Fruit fly (Drosophila melanogaster): ENCODE data around the gene Glyat.
A peak's percentile ranks its signal among the peaks of the same experiment; 100 is the strongest.

Glyat gene

DNA sequence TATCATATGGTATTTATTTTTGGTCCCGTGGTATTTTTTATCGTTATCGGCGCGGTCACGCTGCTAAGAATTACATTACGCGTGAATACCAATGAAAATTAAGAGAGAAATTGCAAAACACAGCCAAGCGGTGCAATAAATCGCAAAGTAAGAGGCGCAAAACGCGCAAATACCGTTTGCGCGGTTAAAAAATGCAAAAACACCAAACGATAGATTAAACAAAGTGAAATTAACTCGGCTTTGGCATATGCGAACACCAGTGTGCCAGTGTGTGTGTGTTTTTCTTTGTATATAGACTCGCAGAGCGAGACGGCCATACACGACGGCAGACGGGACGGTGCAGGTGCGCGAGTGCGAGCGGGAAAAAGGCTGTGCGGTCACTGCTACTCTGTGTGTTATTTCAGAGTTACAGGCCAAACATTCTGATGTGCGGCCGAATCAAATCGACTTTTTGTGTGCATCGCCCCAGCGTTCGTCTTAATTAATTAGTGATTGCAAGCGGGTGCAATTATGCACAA, 20.3 kb upstream of the Glyat start, which contains the start of gene Cka (continued):
- TF ChIP-seq spab (GFP tag; optimal IDR thresholded peaks at IDR 0.05), result no peak
- no peak for TF ChIP-seq Ets96B (tag; optimal IDR thresholded peaks at IDR 0.05)
- no peak for TF ChIP-seq pdm3 (GFP tag; optimal IDR thresholded peaks at IDR 0.05)
- TF ChIP-seq CG15336 (GFP tag; IDR thresholded peaks at IDR 0.05), result peak; percentile 29; the same call in 1 of the 2 replicates
- peak; percentile 14 for TF ChIP-seq CG6808 (GFP tag; optimal IDR thresholded peaks at IDR 0.05)
- no peak for TF ChIP-seq Gug (GFP tag; IDR thresholded peaks at IDR 0.05)
- TF ChIP-seq eg (GFP tag; IDR thresholded peaks at IDR 0.05), result peak; percentile 63
- TF ChIP-seq Eip78C (GFP tag), result peak; percentile 73

DNA sequence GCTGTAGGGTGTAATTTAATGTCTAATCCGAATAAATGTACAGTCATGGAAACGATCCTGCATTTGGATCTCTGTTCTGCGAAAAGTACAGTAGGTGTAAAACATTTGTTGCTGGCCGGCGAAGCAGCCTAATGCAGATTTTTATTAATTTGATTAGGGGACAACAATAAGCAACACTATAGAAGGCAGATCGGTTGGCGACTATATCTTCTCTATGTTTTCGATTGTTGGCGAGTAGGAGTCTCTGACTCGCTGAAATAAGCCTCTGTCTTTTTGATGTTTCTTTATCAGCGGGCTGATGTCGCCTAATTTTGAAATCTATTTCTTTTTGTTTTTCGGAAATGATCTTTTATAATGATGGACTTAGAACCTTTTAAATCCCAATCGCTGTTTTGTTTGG, 19.6 kb upstream of the Glyat start:
- TF ChIP-seq CG3032 (tag; optimal IDR thresholded peaks at IDR 0.05) (no peak), Gug (GFP tag; IDR thresholded peaks at IDR 0.05) (no peak), Hr4 (GFP tag; optimal IDR thresholded peaks at IDR 0.05) (peak; percentile 25), Lpt (GFP tag; optimal IDR thresholded peaks at IDR 0.05) (no peak)

DNA sequence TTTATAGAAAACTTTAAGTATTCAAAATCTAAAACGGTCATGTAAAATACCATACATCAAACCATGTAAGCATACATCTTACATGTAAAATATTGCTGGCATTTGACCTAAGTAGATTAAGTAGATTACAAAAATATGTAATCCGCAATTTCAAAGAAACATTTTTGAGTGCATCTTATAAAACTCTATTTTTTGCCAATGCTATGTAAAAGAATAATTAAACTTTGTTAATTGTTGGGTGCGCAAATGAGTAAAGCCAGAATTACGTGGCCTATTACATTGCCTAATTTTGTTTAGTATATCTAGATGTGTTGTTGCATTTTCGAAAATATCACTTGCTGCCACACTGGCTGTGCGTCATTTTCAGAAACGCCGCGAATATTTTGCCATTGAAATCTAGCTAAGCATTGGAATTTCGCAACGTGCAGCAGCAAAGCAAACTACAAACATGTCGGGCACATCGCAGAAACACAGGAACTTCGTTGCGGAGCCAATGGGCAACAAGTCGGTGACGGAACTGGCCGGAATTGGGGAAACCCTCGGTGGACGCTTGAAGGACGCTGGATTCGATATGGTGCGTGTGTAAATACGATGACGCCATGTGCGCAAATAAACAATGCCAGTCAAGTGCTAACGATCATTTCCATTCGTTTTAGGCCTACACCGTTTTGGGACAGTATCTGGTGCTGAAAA, 18.9 kb upstream of the Glyat start, which contains the start of gene baf:
baf (plus strand) TSS at position 303 of the 693 bp plus-strand sequence.
- no peak for TF ChIP-seq CG34406 (GFP tag; optimal IDR thresholded peaks at IDR 0.05)
- TF ChIP-seq CG3032 (tag; optimal IDR thresholded peaks at IDR 0.05), result peak; percentile 7
- no peak for TF ChIP-seq CG8319 (GFP tag; optimal IDR thresholded peaks at IDR 0.05)
- peak; percentile 45 for TF ChIP-seq CG6854 (GFP tag; optimal IDR thresholded peaks at IDR 0.05)
- no peak for TF ChIP-seq CG9139 (GFP tag; optimal IDR thresholded peaks at IDR 0.05)
- TF ChIP-seq CG6792 (GFP tag; optimal IDR thresholded peaks at IDR 0.05), result no peak
- TF ChIP-seq Eip78C (GFP tag), result peak; percentile 71
- no peak for TF ChIP-seq CG7368 (GFP tag; optimal IDR thresholded peaks at IDR 0.05)
- peak; percentile 58 for TF ChIP-seq achi (GFP tag; optimal IDR thresholded peaks at IDR 0.05)
- TF ChIP-seq ss (GFP tag; optimal IDR thresholded peaks at IDR 0.05), result peak; percentile 36 to 38
- peak; percentile 89 for TF ChIP-seq fkh (GFP tag; optimal IDR thresholded peaks at IDR 0.05)

DNA sequence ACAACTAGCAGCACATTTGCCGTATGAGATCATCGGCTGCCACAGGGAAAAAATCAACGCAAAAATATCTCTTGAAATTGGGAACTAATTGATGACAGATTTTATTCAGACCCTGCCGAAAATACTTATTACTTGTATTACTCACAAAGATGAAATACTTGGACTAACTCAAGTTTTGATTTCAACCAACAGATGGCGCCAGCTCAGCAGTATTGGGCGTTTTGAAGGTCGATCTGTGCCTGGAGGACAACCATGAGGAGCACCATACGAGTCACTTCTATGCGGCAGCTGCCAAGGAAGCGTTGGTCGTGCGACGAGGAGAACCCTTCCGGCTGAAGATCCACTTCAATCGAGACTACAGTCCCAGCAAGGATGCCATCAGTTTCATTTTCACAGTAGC, 13.9 kb upstream of the Glyat start:
- TF ChIP-seq topi (GFP tag; optimal IDR thresholded peaks at IDR 0.05), result no peak
- TF ChIP-seq CG11902 (GFP tag; optimal IDR thresholded peaks at IDR 0.05), result no peak
- TF ChIP-seq CG8119 (GFP tag; IDR thresholded peaks at IDR 0.05), result no peak
- no peak for TF ChIP-seq CG10631 (GFP tag; optimal IDR thresholded peaks at IDR 0.05)
- TF ChIP-seq CG4318 (GFP tag; optimal IDR thresholded peaks at IDR 0.05), result no peak
- no peak for TF ChIP-seq CG3919 (GFP tag; optimal IDR thresholded peaks at IDR 0.05)
- no peak for TF ChIP-seq CG32006 (GFP tag; optimal IDR thresholded peaks at IDR 0.05)
- TF ChIP-seq CG31627 (GFP tag; optimal IDR thresholded peaks at IDR 0.05), result no peak
- TF ChIP-seq CG34406 (GFP tag; optimal IDR thresholded peaks at IDR 0.05), result no peak
- TF ChIP-seq CG6163 (GFP tag; IDR thresholded peaks at IDR 0.05), result no peak
- TF ChIP-seq Hr38 (GFP tag; optimal IDR thresholded peaks at IDR 0.05), result no peak
- no peak for TF ChIP-seq Eip75B (GFP tag; optimal IDR thresholded peaks at IDR 0.05)
- TF ChIP-seq Ets96B (tag; optimal IDR thresholded peaks at IDR 0.05), result no peak
- no peak for TF ChIP-seq CG11294 (GFP tag; IDR thresholded peaks at IDR 0.05)
- no peak for TF ChIP-seq Lpt (GFP tag; optimal IDR thresholded peaks at IDR 0.05)
- no peak for TF ChIP-seq Gug (GFP tag; IDR thresholded peaks at IDR 0.05)
- TF ChIP-seq salr (GFP tag; optimal IDR thresholded peaks at IDR 0.05), result no peak

DNA sequence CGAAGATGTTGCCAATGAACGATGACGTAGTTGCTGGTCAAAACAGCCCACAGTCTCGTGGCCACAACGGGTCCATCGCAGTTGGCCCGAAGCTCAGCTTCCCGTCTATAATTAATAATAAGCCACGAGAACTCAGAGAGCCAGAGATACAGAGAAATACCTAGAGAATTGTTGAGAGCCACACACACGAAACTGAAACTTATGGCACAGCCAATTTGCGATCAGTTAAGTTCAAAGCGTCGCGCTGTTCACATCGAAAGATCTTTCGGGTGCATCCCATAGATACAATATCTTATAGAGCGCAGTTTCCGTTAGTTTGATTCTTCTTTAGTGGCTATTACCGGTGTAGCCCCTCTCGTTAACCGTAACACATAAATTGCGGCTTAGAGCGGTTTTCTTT, 2.1 kb upstream of the Glyat start:
- TF ChIP-seq CG6792 (GFP tag; optimal IDR thresholded peaks at IDR 0.05) (no peak), Eip78C (GFP tag) (peak; percentile 45)

Measured in whole organism, prepupa.